Fruit fly (Drosophila melanogaster): ENCODE measurements around the gene CG33689.
A peak's percentile ranks its signal among the peaks of the same experiment; 100 is the strongest.

Gene CG33689

DNA sequence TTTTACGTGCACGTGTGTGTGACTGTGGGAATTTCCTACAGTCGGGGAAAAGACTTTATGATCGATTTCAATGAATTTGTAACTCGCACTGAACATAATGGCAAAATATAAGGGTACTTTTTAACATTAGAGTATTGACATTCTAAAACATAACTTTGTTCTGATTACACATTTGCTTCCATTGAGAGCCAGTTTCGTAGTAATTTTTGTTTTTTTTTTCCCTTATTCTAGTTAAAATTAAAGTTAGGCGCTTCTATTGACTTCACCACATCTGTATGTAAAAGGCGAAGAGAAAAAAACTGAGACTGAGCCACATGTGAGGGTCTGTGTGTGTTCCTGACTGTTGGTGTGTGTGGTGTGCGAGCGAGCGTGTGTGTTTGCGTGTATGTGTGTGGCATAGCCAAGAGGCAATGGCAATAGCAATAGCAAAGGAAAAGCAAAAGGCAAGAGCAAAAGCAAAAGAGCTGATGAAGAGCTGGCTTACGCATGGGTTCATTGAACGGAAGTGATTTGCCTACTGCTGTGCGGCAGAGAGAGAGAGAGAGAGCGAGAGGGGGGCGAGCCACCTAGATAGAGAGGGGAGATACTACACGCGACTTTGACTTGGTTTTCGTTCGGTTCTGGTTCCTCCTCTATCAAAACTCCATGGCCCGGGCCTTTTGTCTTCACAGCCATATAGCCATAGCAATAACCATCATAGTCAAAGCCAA lies 38.0 kb upstream of the CG33689 start (continued):
- TF ChIP-seq Med (GFP tag) (peak; percentile 82), sens-2 (GFP tag; IDR thresholded peaks at IDR 0.05) (peak; percentile 44; the same call in 1 of the 2 replicates), CG11085 (GFP tag; IDR thresholded peaks at IDR 0.05) (no peak), Asciz (GFP tag; optimal IDR thresholded peaks at IDR 0.05) (peak; percentile 55), dpn (GFP tag; optimal IDR thresholded peaks at IDR 0.05) (peak; percentile 71 to 79), CG18619 (GFP tag; optimal IDR thresholded peaks at IDR 0.05) (peak; percentile 76), unpg (GFP tag; optimal IDR thresholded peaks at IDR 0.05) (peak; percentile 67), CG15073 (GFP tag; optimal IDR thresholded peaks at IDR 0.05) (no peak), CG18764 (GFP tag; optimal IDR thresholded peaks at IDR 0.05) (peak; percentile 24), gro (GFP tag; optimal IDR thresholded peaks at IDR 0.05) (peak; percentile 47), CG12071 (GFP tag; optimal IDR thresholded peaks at IDR 0.05) (peak; percentile 44), vvl (GFP tag; IDR thresholded peaks at IDR 0.05) (peak; percentile 44), CG9215 (GFP tag; IDR thresholded peaks at IDR 0.05) (peak; percentile 69), ssp (GFP tag; IDR thresholded peaks at IDR 0.05) (peak; percentile 34; the same call in 1 of the 2 replicates), CG12219 (GFP tag; optimal IDR thresholded peaks at IDR 0.05) (peak; percentile 69), chn (GFP tag; optimal IDR thresholded peaks at IDR 0.05) (peak; percentile 56), Six4 (GFP tag; optimal IDR thresholded peaks at IDR 0.05) (peak; percentile 37), pb (GFP tag; optimal IDR thresholded peaks at IDR 0.05) (peak; percentile 53), Opbp (GFP tag; IDR thresholded peaks at IDR 0.05; ENCODE audit: partially characterized antibody) (no peak), exex (tag; optimal IDR thresholded peaks at IDR 0.05) (no peak), CG2202 (tag; optimal IDR thresholded peaks at IDR 0.05) (peak; percentile 6), Hsf (GFP tag; optimal IDR thresholded peaks at IDR 0.05) (peak; percentile 68), CHES-1-like (GFP tag; optimal IDR thresholded peaks at IDR 0.05) (peak; percentile 64), CG15601 (tag; optimal IDR thresholded peaks at IDR 0.05) (peak; percentile 80), CG7786 (GFP tag; optimal IDR thresholded peaks at IDR 0.05) (peak; percentile 84), CG6683 (GFP tag; optimal IDR thresholded peaks at IDR 0.05) (peak; percentile 52), CG4282 (GFP tag; optimal IDR thresholded peaks at IDR 0.05) (peak; percentile 47), CG17186 (GFP tag; optimal IDR thresholded peaks at IDR 0.05) (no peak), bab2 (GFP tag; optimal IDR thresholded peaks at IDR 0.05) (peak; percentile 48), CG17612 (GFP tag; IDR thresholded peaks at IDR 0.05) (peak; percentile 16; the same call in 1 of the 2 replicates), jumu (GFP tag; optimal IDR thresholded peaks at IDR 0.05) (peak; percentile 44), al (GFP tag; IDR thresholded peaks at IDR 0.05) (0 out of 2 replicates have a peak, but pooled peaks have one; percentile 48), CG10267 (tag; optimal IDR thresholded peaks at IDR 0.05) (peak; percentile 54), CG3726 (GFP tag; IDR thresholded peaks at IDR 0.05) (no peak), CoRest (tag; optimal IDR thresholded peaks at IDR 0.05) (peak; percentile 86), sob (GFP tag; IDR thresholded peaks at IDR 0.05) (no peak; the same call in 1 of the 2 replicates), CG14014 (GFP tag; IDR thresholded peaks at IDR 0.05) (peak; percentile 55), Mad (GFP tag; optimal IDR thresholded peaks at IDR 0.05) (peak; percentile 23), H15 (GFP tag; IDR thresholded peaks at IDR 0.05) (0 out of 3 replicates have a peak, but pooled peaks have one; percentile 21), fu2 (GFP tag; optimal IDR thresholded peaks at IDR 0.05) (peak; percentile 84), CG17361 (GFP tag; IDR thresholded peaks at IDR 0.05) (peak; percentile 76), sqz (GFP tag; optimal IDR thresholded peaks at IDR 0.05) (peak; percentile 89), shn (GFP tag; optimal IDR thresholded peaks at IDR 0.05) (peak; percentile 59), CG16813 (GFP tag; IDR thresholded peaks at IDR 0.05; ENCODE audit: partially characterized antibody) (no peak), lola (GFP tag; optimal IDR thresholded peaks at IDR 0.05) (peak in 1 of 3 experiments; percentile 49), Jarid2 (GFP tag; optimal IDR thresholded peaks at IDR 0.05) (peak; percentile 11), ttk (GFP tag; IDR thresholded peaks at IDR 0.05) (peak; percentile 60), Xrp1 (GFP tag; IDR thresholded peaks at IDR 0.05) (no peak; the same call in 1 of the 2 replicates), CG1603 (tag; optimal IDR thresholded peaks at IDR 0.05) (no peak)
